Fruit fly (Drosophila melanogaster) whole organism, pupa: Measurements from ENCODE around the gene Eig71Ej.

Source experiments
- CG17806 ChIP-seq: fragments of 200-800 bp; sonication (Bioruptor generic); optimal IDR thresholded peaks from 2 replicates; lab custom pipeline; 2018; ENCODE audit warnings: missing biosample characterization, mild to moderate bottlenecking, missing genetic modification characterization, moderate library complexity
- CG34367 ChIP-seq: fragments of 200-800 bp; sonication (Bioruptor generic); optimal IDR thresholded peaks from 2 replicates; lab custom pipeline; 2018; ENCODE audit warnings: missing biosample characterization, mild to moderate bottlenecking, missing genetic modification characterization
- Ets98B ChIP-seq: fragments of 200-800 bp; sonication (Bioruptor generic); IDR thresholded peaks from 2 replicates; pipeline ENCODE4 v1.3.6; 2022; ENCODE audit warnings: missing biosample characterization, missing genetic modification characterization

dm6 chr3L:15677662-15678061, 16.8 kb upstream of the Eig71Ej start:
- TF ChIP-seq CG34367 (tag; lab: Kevin White, UChicago) (no peak), Ets98B (GFP tag; lab: Robert Waterston, UW) (no peak), CG17806 (tag; lab: Kevin White, UChicago) (no peak)
